Worm (Caenorhabditis elegans): ENCODE measurements around the gene cisd-3.1.

ce11 chrIII:4552872-4553271, 10.2 kb downstream of the cisd-3.1 start:
- no peak for TF ChIP-seq him-1 (tag; optimal IDR thresholded peaks at IDR 0.05)
- TF ChIP-seq dao-5 (tag; optimal IDR thresholded peaks at IDR 0.05) = no peak
- TF ChIP-seq W03F9.2 (tag; optimal IDR thresholded peaks at IDR 0.05) = no peak
